Worm (Caenorhabditis elegans): Measurements from ENCODE around the gene C01F1.6.
A peak's percentile ranks its signal among the peaks of the same experiment; 100 is the strongest.

The C01F1.6 gene

ce11 chrII:4312115-4312514, 24.1 kb upstream of the C01F1.6 start, which contains the start of gene plep-1:
Gene plep-1, minus strand, starts transcription at chrII:4312215.
- TF ChIP-seq dmd-4 (tag; optimal IDR thresholded peaks at IDR 0.05): no peak
- TF ChIP-seq ztf-1 (GFP tag; conservative IDR thresholded peaks at IDR 0.05): no peak
- TF ChIP-seq Y55F3AM.14 (GFP tag; optimal IDR thresholded peaks at IDR 0.05): no peak
- no peak for TF ChIP-seq elt-3 (tag; optimal IDR thresholded peaks at IDR 0.05)
- TF ChIP-seq unc-39 (tag; optimal IDR thresholded peaks at IDR 0.05): no peak
- TF ChIP-seq nhr-77 (tag; optimal IDR thresholded peaks at IDR 0.05): no peak
- TF ChIP-seq sma-3 (GFP tag; optimal IDR thresholded peaks at IDR 0.05): no peak
- no peak for TF ChIP-seq mab-5 (tag; optimal IDR thresholded peaks at IDR 0.05)

- TF ChIP-seq lin-13 (GFP tag; optimal IDR thresholded peaks at IDR 0.05) (no peak), mab-5 (tag; optimal IDR thresholded peaks at IDR 0.05) (no peak), sem-4 (tag; optimal IDR thresholded peaks at IDR 0.05) (no peak), ZK546.5 (tag; optimal IDR thresholded peaks at IDR 0.05) (no peak), mdl-1 (tag; optimal IDR thresholded peaks at IDR 0.05) (no peak), elt-3 (tag; optimal IDR thresholded peaks at IDR 0.05) (no peak), Y55F3AM.14 (GFP tag; optimal IDR thresholded peaks at IDR 0.05) (no peak), egl-27 (tag; optimal IDR thresholded peaks at IDR 0.05) (no peak), ama-1 (optimal IDR thresholded peaks at IDR 0.05) (no peak), ztf-1 (GFP tag; conservative IDR thresholded peaks at IDR 0.05) (no peak), skn-1 (tag; optimal IDR thresholded peaks at IDR 0.05) (no peak)
Measured at ce11 chrII:4306921-4307630, 19.1 kb upstream of the C01F1.6 start, which contains the start of gene Y52E8A.3. Gene Y52E8A.3, minus strand, starts transcription at chrII:4306971.

- TF ChIP-seq egl-27 (tag; optimal IDR thresholded peaks at IDR 0.05) (no peak), nhr-10 (tag; optimal IDR thresholded peaks at IDR 0.05) (no peak), sma-3 (GFP tag; optimal IDR thresholded peaks at IDR 0.05) (no peak), ama-1 (optimal IDR thresholded peaks at IDR 0.05) (no peak), C34F6.9 (tag; optimal IDR thresholded peaks at IDR 0.05) (no peak), lin-11 (tag; optimal IDR thresholded peaks at IDR 0.05) (no peak), zag-1 (tag; optimal IDR thresholded peaks at IDR 0.05) (no peak), fos-1 (tag; optimal IDR thresholded peaks at IDR 0.05) (no peak), nhr-129 (tag; optimal IDR thresholded peaks at IDR 0.05) (no peak)
Measured at ce11 chrII:4301307-4301706, 13.3 kb upstream of the C01F1.6 start, which contains the start of gene gtf-2F1. Gene gtf-2F1, plus strand, starts transcription at chrII:4301607.

ce11 chrII:4299227-4299703, 11.3 kb upstream of the C01F1.6 start, which contains the start of gene sco-1:
Gene sco-1, plus strand, starts transcription at chrII:4299653.
- no peak for TF ChIP-seq nhr-23 (tag; optimal IDR thresholded peaks at IDR 0.05)
- TF ChIP-seq blmp-1 (tag; optimal IDR thresholded peaks at IDR 0.05; ENCODE audit: insufficient read depth): peak; percentile 74
- peak; percentile 60 for TF ChIP-seq nhr-237 (tag; optimal IDR thresholded peaks at IDR 0.05)
- no peak for TF ChIP-seq ztf-1 (GFP tag; conservative IDR thresholded peaks at IDR 0.05)
- peak; percentile 98 for TF ChIP-seq sma-9 (GFP tag; optimal IDR thresholded peaks at IDR 0.05)
- no peak for TF ChIP-seq sma-9 (tag; optimal IDR thresholded peaks at IDR 0.05)
- TF ChIP-seq nhr-11 (tag; optimal IDR thresholded peaks at IDR 0.05): no peak
- TF ChIP-seq Y55F3AM.14 (GFP tag; optimal IDR thresholded peaks at IDR 0.05): peak; percentile 84
- TF ChIP-seq snpc-4 (tag; optimal IDR thresholded peaks at IDR 0.05): peak; percentile 85
- TF ChIP-seq ZK546.5 (tag; optimal IDR thresholded peaks at IDR 0.05): peak; percentile 72
- TF ChIP-seq crh-2 (tag; optimal IDR thresholded peaks at IDR 0.05): peak; percentile 97
- TF ChIP-seq mbf-1 (tag; optimal IDR thresholded peaks at IDR 0.05): no peak
- TF ChIP-seq nhr-21 (tag; optimal IDR thresholded peaks at IDR 0.05): peak; percentile 94
- TF ChIP-seq ama-1 (optimal IDR thresholded peaks at IDR 0.05): peak; percentile 63
- no peak for TF ChIP-seq unc-39 (tag; optimal IDR thresholded peaks at IDR 0.05)
- TF ChIP-seq mdl-1 (tag; optimal IDR thresholded peaks at IDR 0.05): peak in 1 of 2 experiments; percentile 70
- peak; percentile 95 for TF ChIP-seq egl-27 (tag; optimal IDR thresholded peaks at IDR 0.05)
- peak; percentile 93 for TF ChIP-seq gmeb-1 (tag; optimal IDR thresholded peaks at IDR 0.05)
- TF ChIP-seq lin-39 (tag; optimal IDR thresholded peaks at IDR 0.05): no peak
- TF ChIP-seq elt-3 (tag; optimal IDR thresholded peaks at IDR 0.05): no peak
- peak; percentile 97 for TF ChIP-seq lin-13 (GFP tag; optimal IDR thresholded peaks at IDR 0.05)
- peak; percentile 94 for TF ChIP-seq F13H6.1 (tag; optimal IDR thresholded peaks at IDR 0.05)
- peak; percentile 4 for TF ChIP-seq skn-1 (tag; optimal IDR thresholded peaks at IDR 0.05)
- peak; percentile 94 for TF ChIP-seq sem-4 (tag; optimal IDR thresholded peaks at IDR 0.05)
- TF ChIP-seq sma-3 (GFP tag; optimal IDR thresholded peaks at IDR 0.05): peak; percentile 98
- peak; percentile 79 for TF ChIP-seq nhr-129 (tag; optimal IDR thresholded peaks at IDR 0.05)
- peak; percentile 82 for TF ChIP-seq ztf-4 (tag; optimal IDR thresholded peaks at IDR 0.05)
- no peak for TF ChIP-seq peb-1 (tag; optimal IDR thresholded peaks at IDR 0.05)
- peak; percentile 56 for TF ChIP-seq zag-1 (tag; optimal IDR thresholded peaks at IDR 0.05)
- peak; percentile 93 to 97 for TF ChIP-seq lsy-2 (tag; optimal IDR thresholded peaks at IDR 0.05)
- TF ChIP-seq fos-1 (tag; optimal IDR thresholded peaks at IDR 0.05): peak; percentile 91
- peak; percentile 95 for TF ChIP-seq ceh-16 (tag; optimal IDR thresholded peaks at IDR 0.05)
- peak; percentile 73 for TF ChIP-seq nhr-77 (tag; optimal IDR thresholded peaks at IDR 0.05)
- peak; percentile 49 for TF ChIP-seq nhr-10 (tag; optimal IDR thresholded peaks at IDR 0.05)
- no peak for TF ChIP-seq ceh-82 (tag; optimal IDR thresholded peaks at IDR 0.05)
- TF ChIP-seq lin-11 (tag; optimal IDR thresholded peaks at IDR 0.05): peak; percentile 96
- peak; percentile 34 for TF ChIP-seq nhr-12 (tag; optimal IDR thresholded peaks at IDR 0.05)
- peak; percentile 82 for TF ChIP-seq unc-62 (GFP tag; optimal IDR thresholded peaks at IDR 0.05)
- TF ChIP-seq elt-1 (tag; optimal IDR thresholded peaks at IDR 0.05): no peak
- peak; percentile 32 for TF ChIP-seq ztf-11 (tag; optimal IDR thresholded peaks at IDR 0.05)
- TF ChIP-seq dmd-4 (tag; optimal IDR thresholded peaks at IDR 0.05): peak; percentile 31

All from whole organism, L2 larva.